Worm (Caenorhabditis elegans): Measurements from ENCODE around the gene hrpl-1.

DNA sequence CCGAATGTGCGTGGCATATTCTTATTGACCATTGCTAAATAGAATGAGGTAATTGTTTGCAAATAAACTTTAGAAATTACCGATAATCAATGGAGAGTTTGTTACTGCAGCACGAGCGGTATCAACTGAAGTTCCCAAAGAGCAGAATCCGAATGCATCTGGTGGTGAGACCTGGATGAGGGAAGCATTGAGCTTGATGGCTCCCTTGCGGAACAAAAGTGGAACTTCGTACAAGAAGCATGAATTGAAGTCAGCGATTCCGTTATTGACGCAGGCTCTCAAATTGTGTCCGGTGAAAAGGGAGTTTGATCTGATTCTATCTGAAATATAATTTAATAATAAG lies 9.0 kb upstream of the hrpl-1 start:
- TF ChIP-seq unc-86 (tag; optimal IDR thresholded peaks at IDR 0.05) (no peak), irx-1 (tag; optimal IDR thresholded peaks at IDR 0.05) (no peak), mep-1 (tag; optimal IDR thresholded peaks at IDR 0.05) (no peak), ceh-88 (GFP tag; IDR thresholded peaks at IDR 0.05) (no peak), nhr-77 (tag; optimal IDR thresholded peaks at IDR 0.05) (no peak), nhr-11 (tag; optimal IDR thresholded peaks at IDR 0.05) (no peak)

All from whole organism, L1 larva.